Worm (Caenorhabditis elegans) whole organism, L2 larva: ENCODE results near the gene F28C1.1.
A peak's percentile ranks its signal among the peaks of the same experiment; 100 is the strongest.

Experiments
- C34F6.9 ChIP-seq: fragments of 150-350 bp; optimal IDR thresholded peaks from 2 replicates; lab custom pipeline; 2014; ENCODE audit warnings: missing biosample characterization, missing genetic modification characterization
- F13H6.1 ChIP-seq: sonication (generic microtip); optimal IDR thresholded peaks from 2 replicates; lab custom pipeline; 2016; ENCODE audit warnings: missing genetic modification characterization, missing compliant biosample characterization
- R02D3.7 ChIP-seq: fragments of 150-350 bp; optimal IDR thresholded peaks from 2 replicates; lab custom pipeline; 2014; ENCODE audit warnings: missing biosample characterization, missing genetic modification characterization
- ZK546.5 ChIP-seq: sonication (generic microtip); optimal IDR thresholded peaks from 2 replicates; lab custom pipeline; 2017; ENCODE audit warnings: missing biosample characterization, missing genetic modification characterization
- alr-1 ChIP-seq: fragments of 150-350 bp; optimal IDR thresholded peaks from 2 replicates; lab custom pipeline; 2014; ENCODE audit warnings: missing biosample characterization, missing genetic modification characterization
- aly-2 ChIP-seq: fragments of 150-350 bp; optimal IDR thresholded peaks from 2 replicates; lab custom pipeline; 2014; ENCODE audit warnings: missing biosample characterization, missing genetic modification characterization
- blmp-1 ChIP-seq: sonication (generic microtip); optimal IDR thresholded peaks from 2 replicates; lab custom pipeline; 2017; ENCODE audit warnings: missing genetic modification characterization, mild to moderate bottlenecking, missing compliant biosample characterization, antibody characterized with exemption, moderate library complexity; ENCODE audit not compliant: insufficient read depth
- ceh-16 ChIP-seq: fragments of 150-350 bp; optimal IDR thresholded peaks from 2 replicates; lab custom pipeline; 2014; ENCODE audit warnings: missing biosample characterization, missing genetic modification characterization
- ceh-82 ChIP-seq: fragments of 150-350 bp; optimal IDR thresholded peaks from 2 replicates; lab custom pipeline; 2014; ENCODE audit warnings: missing biosample characterization, missing genetic modification characterization
- crh-2 ChIP-seq: sonication (generic microtip); optimal IDR thresholded peaks from 2 replicates; lab custom pipeline; 2017; ENCODE audit warnings: missing biosample characterization, missing genetic modification characterization
- dmd-4 ChIP-seq: sonication (generic microtip); optimal IDR thresholded peaks from 2 replicates; lab custom pipeline; 2017; ENCODE audit warnings: missing biosample characterization, missing genetic modification characterization
- egl-27 ChIP-seq: sonication (generic microtip); optimal IDR thresholded peaks from 3 replicates; lab custom pipeline; 2017; ENCODE audit warnings: missing biosample characterization, missing genetic modification reagents, missing genetic modification characterization
- elt-1 ChIP-seq: fragments of 150-350 bp; optimal IDR thresholded peaks from 2 replicates; lab custom pipeline; 2014; ENCODE audit warnings: missing biosample characterization, missing genetic modification characterization
- elt-3 ChIP-seq: sonication (generic microtip); optimal IDR thresholded peaks from 2 replicates; lab custom pipeline; 2017; ENCODE audit warnings: missing biosample characterization, missing genetic modification characterization
- fos-1 ChIP-seq: fragments of 150-350 bp; optimal IDR thresholded peaks from 2 replicates; lab custom pipeline; 2014; ENCODE audit warnings: missing biosample characterization, missing genetic modification characterization
- gmeb-1 ChIP-seq: fragments of 150-350 bp; optimal IDR thresholded peaks from 2 replicates; lab custom pipeline; 2014; ENCODE audit warnings: missing biosample characterization, missing genetic modification characterization
- lin-11 ChIP-seq: fragments of 150-350 bp; sonication (generic microtip); optimal IDR thresholded peaks from 2 replicates; lab custom pipeline; 2014; ENCODE audit warnings: missing biosample characterization, missing genetic modification characterization, inconsistent platforms, mixed read lengths
- lin-13 ChIP-seq: fragments of 150-350 bp; optimal IDR thresholded peaks from 2 replicates; lab custom pipeline; 2014; ENCODE audit warnings: missing biosample characterization, missing genetic modification reagents, missing genetic modification characterization
- lsy-2 ChIP-seq, 2 experiments: fragments of 150-350 bp in 1 of 2; sonication (generic microtip) in 1 of 2; optimal IDR thresholded peaks; 2 replicates each; lab custom pipeline; 2014 to 2017; ENCODE audit warnings: missing biosample characterization in 2 of 2, missing genetic modification characterization in 2 of 2
- mab-5 ChIP-seq: fragments of 150-350 bp; optimal IDR thresholded peaks from 2 replicates; lab custom pipeline; 2014; ENCODE audit warnings: missing biosample characterization, missing genetic modification characterization
- mbf-1 ChIP-seq: sonication (generic microtip); optimal IDR thresholded peaks from 2 replicates; lab custom pipeline; 2017; ENCODE audit warnings: missing biosample characterization, missing genetic modification characterization
- mdl-1 ChIP-seq, 2 experiments: fragments of 150-350 bp in 1 of 2; sonication (generic microtip) in 1 of 2; optimal IDR thresholded peaks; 2 replicates each; lab custom pipeline; 2017; ENCODE audit warnings: missing biosample characterization in 2 of 2, missing genetic modification characterization in 2 of 2
- nhr-10 ChIP-seq: sonication (generic microtip); optimal IDR thresholded peaks from 2 replicates; lab custom pipeline; 2017; ENCODE audit warnings: missing biosample characterization, missing genetic modification characterization
- nhr-11 ChIP-seq: fragments of 150-350 bp; optimal IDR thresholded peaks from 2 replicates; lab custom pipeline; 2014; ENCODE audit warnings: missing biosample characterization, missing genetic modification characterization
- nhr-12 ChIP-seq: fragments of 150-350 bp; optimal IDR thresholded peaks from 2 replicates; lab custom pipeline; 2014; ENCODE audit warnings: missing biosample characterization, missing genetic modification characterization
- nhr-21 ChIP-seq: fragments of 150-350 bp; optimal IDR thresholded peaks from 2 replicates; lab custom pipeline; 2014; ENCODE audit warnings: missing biosample characterization, missing genetic modification characterization
- nhr-23 ChIP-seq: fragments of 150-350 bp; optimal IDR thresholded peaks from 2 replicates; lab custom pipeline; 2014; ENCODE audit warnings: missing biosample characterization, missing genetic modification reagents, missing genetic modification characterization
- nhr-6 ChIP-seq: fragments of 150-350 bp; optimal IDR thresholded peaks from 2 replicates; lab custom pipeline; 2014; ENCODE audit warnings: missing biosample characterization, missing genetic modification characterization
- sem-4 ChIP-seq: fragments of 150-350 bp; optimal IDR thresholded peaks from 2 replicates; lab custom pipeline; 2014; ENCODE audit warnings: missing biosample characterization, missing genetic modification reagents, missing genetic modification characterization
- skn-1 ChIP-seq: sonication (generic microtip); optimal IDR thresholded peaks from 2 replicates; lab custom pipeline; 2017; ENCODE audit warnings: missing biosample characterization, missing genetic modification characterization
- sma-3 ChIP-seq: sonication (generic microtip); optimal IDR thresholded peaks from 2 replicates; lab custom pipeline; 2016; ENCODE audit warnings: missing genetic modification reagents, missing genetic modification characterization, missing compliant biosample characterization
- sma-9 ChIP-seq, 2 experiments: fragments of 150-350 bp in 1 of 2; sonication (generic microtip) in 1 of 2; optimal IDR thresholded peaks; 2 replicates each; lab custom pipeline; 2014 to 2016; ENCODE audit warnings: missing genetic modification characterization in 2 of 2, mild to moderate bottlenecking in 1 of 2, missing biosample characterization in 1 of 2, missing compliant biosample characterization in 1 of 2, missing genetic modification reagents in 1 of 2, moderate library complexity in 1 of 2
- snpc-4 ChIP-seq: fragments of 150-350 bp; optimal IDR thresholded peaks from 2 replicates; lab custom pipeline; 2014; ENCODE audit warnings: missing biosample characterization, missing genetic modification characterization
- unc-39 ChIP-seq: fragments of 150-350 bp; optimal IDR thresholded peaks from 2 replicates; lab custom pipeline; 2014; ENCODE audit warnings: missing biosample characterization, missing genetic modification characterization
- unc-55 ChIP-seq: fragments of 150-350 bp; sonication (generic microtip); optimal IDR thresholded peaks from 3 replicates; lab custom pipeline; 2014; ENCODE audit warnings: missing biosample characterization, missing genetic modification reagents, missing genetic modification characterization
- unc-62 ChIP-seq: fragments of 150-350 bp; optimal IDR thresholded peaks from 2 replicates; lab custom pipeline; 2014; ENCODE audit warnings: missing biosample characterization, missing genetic modification reagents, missing genetic modification characterization
- zag-1 ChIP-seq: fragments of 150-350 bp; optimal IDR thresholded peaks from 2 replicates; lab custom pipeline; 2014; ENCODE audit warnings: missing biosample characterization, missing genetic modification characterization
- ztf-1 ChIP-seq: fragments of 200-800 bp; sonication (Bioruptor generic); conservative IDR thresholded peaks from 2 replicates; pipeline ENCODE4 v1.3.6; 2022; ENCODE audit warnings: missing genetic modification characterization, missing compliant biosample characterization
- ztf-4 ChIP-seq: fragments of 150-350 bp; optimal IDR thresholded peaks from 2 replicates; lab custom pipeline; 2014; ENCODE audit warnings: missing biosample characterization, missing genetic modification characterization

Gene F28C1.1

ce11 chrV:12414362-12414761 is 36.2 kb upstream of the F28C1.1 start:
- TF ChIP-seq nhr-12 (tag; lab: Kevin White, UChicago) (no peak), crh-2 (tag; lab: Kevin White, UChicago) (no peak), snpc-4 (tag; lab: Kevin White, UChicago) (no peak), elt-3 (tag; lab: Kevin White, UChicago) (no peak), fos-1 (peak; percentile 59), skn-1 (tag; lab: Kevin White, UChicago) (peak; percentile 81)

- TF ChIP-seq unc-39 (tag; lab: Kevin White, UChicago) (no peak), F13H6.1 (tag; lab: Kevin White, UChicago) (no peak), sma-9 (GFP tag; optimal IDR thresholded peaks at IDR 0.05; lab: Kevin White, UChicago) (peak; percentile 63), sma-9 (tag; optimal IDR thresholded peaks at IDR 0.05; lab: Kevin White, UChicago) (no peak), nhr-21 (no peak), gmeb-1 (tag; lab: Kevin White, UChicago) (no peak), lsy-2 (tag; optimal IDR thresholded peaks at IDR 0.05; lab: Kevin White, UChicago) (no peak), fos-1 (peak; percentile 81), mbf-1 (tag; lab: Kevin White, UChicago) (no peak), nhr-23 (tag; lab: Kevin White, UChicago) (no peak)
- TF ChIP-seq, all 48 proteins: peak for 2
Observed at ce11 chrV:12415656-12416055, 34.9 kb upstream of the F28C1.1 start, which contains the start of gene cdr-2. TSS of gene cdr-2 (minus strand) at chrV:12415709.

ce11 chrV:12417277-12417676 is 33.3 kb upstream of the F28C1.1 start, which contains the start of gene cdr-3:
TSS of gene cdr-3 (minus strand) at chrV:12417377.
- TF ChIP-seq C34F6.9 = no peak
- no peak for TF ChIP-seq zag-1
- no peak for TF ChIP-seq nhr-6
- no peak for TF ChIP-seq ceh-16
- no peak for TF ChIP-seq aly-2 (tag; lab: Kevin White, UChicago)
- no peak for TF ChIP-seq alr-1
- no peak for TF ChIP-seq nhr-10 (tag; lab: Kevin White, UChicago)
- no peak for TF ChIP-seq mab-5 (tag; lab: Kevin White, UChicago)
- no peak for TF ChIP-seq dmd-4 (tag; lab: Kevin White, UChicago)
- no peak for TF ChIP-seq ZK546.5 (tag; lab: Kevin White, UChicago)
- no peak for TF ChIP-seq mdl-1 (tag; optimal IDR thresholded peaks at IDR 0.05; lab: Kevin White, UChicago)
- no peak for TF ChIP-seq sma-3
- TF ChIP-seq egl-27 (tag; lab: Kevin White, UChicago) = no peak
- TF ChIP-seq gmeb-1 (tag; lab: Kevin White, UChicago) = no peak
- TF ChIP-seq ztf-1 (GFP tag; lab: Robert Waterston, UW) = no peak
- TF ChIP-seq snpc-4 (tag; lab: Kevin White, UChicago) = no peak
- no peak for TF ChIP-seq lin-13 (GFP tag; lab: Kevin White, UChicago)
- no peak for TF ChIP-seq sem-4 (tag; lab: Kevin White, UChicago)

ce11 chrV:12418292-12418691 is 32.3 kb upstream of the F28C1.1 start, which contains the start of gene C54D10.3:
TSS of gene C54D10.3 (plus strand) at chrV:12418592.
- TF ChIP-seq fos-1 (no peak), lin-11 (no peak), unc-39 (tag; lab: Kevin White, UChicago) (no peak), R02D3.7 (no peak)

ce11 chrV:12420843-12421242 is 29.8 kb upstream of the F28C1.1 start, which contains the start of gene C54D10.4:
TSS of gene C54D10.4 (minus strand) at chrV:12420943.
- TF ChIP-seq nhr-12 (tag; lab: Kevin White, UChicago) (no peak), sem-4 (tag; lab: Kevin White, UChicago) (no peak), nhr-11 (tag; lab: Kevin White, UChicago) (no peak), ztf-1 (GFP tag; lab: Robert Waterston, UW) (no peak), unc-62 (GFP tag; lab: Kevin White, UChicago) (no peak), elt-1 (tag; lab: Kevin White, UChicago) (no peak), ceh-16 (no peak), ceh-82 (tag; lab: Kevin White, UChicago) (no peak), lsy-2 (tag; optimal IDR thresholded peaks at IDR 0.05; lab: Kevin White, UChicago) (no peak), unc-55 (GFP tag; lab: Kevin White, UChicago) (no peak), unc-39 (tag; lab: Kevin White, UChicago) (no peak), crh-2 (tag; lab: Kevin White, UChicago) (no peak), blmp-1 (tag; lab: Kevin White, UChicago) (no peak), skn-1 (tag; lab: Kevin White, UChicago) (no peak), sma-3 (no peak), ztf-4 (no peak)
- TF ChIP-seq, all 48 proteins: peak for 0
